Worm (Caenorhabditis elegans): Measurements from ENCODE around the gene F01D5.6.

ce11 chrII:14052204-14052603 lies 45.9 kb downstream of the F01D5.6 start, which contains the start of gene daf-5:
- TF ChIP-seq nhr-12 (tag; optimal IDR thresholded peaks at IDR 0.05) (no peak), ceh-16 (tag; optimal IDR thresholded peaks at IDR 0.05) (no peak), peb-1 (tag; optimal IDR thresholded peaks at IDR 0.05) (no peak), unc-62 (GFP tag; optimal IDR thresholded peaks at IDR 0.05) (no peak), crh-2 (tag; optimal IDR thresholded peaks at IDR 0.05) (no peak), aly-2 (tag; optimal IDR thresholded peaks at IDR 0.05) (no peak), skn-1 (tag; optimal IDR thresholded peaks at IDR 0.05) (no peak), unc-39 (tag; optimal IDR thresholded peaks at IDR 0.05) (no peak), sma-3 (GFP tag; optimal IDR thresholded peaks at IDR 0.05) (no peak), Y55F3AM.14 (GFP tag; optimal IDR thresholded peaks at IDR 0.05) (no peak), lsy-2 (tag; optimal IDR thresholded peaks at IDR 0.05) (no peak)

All from whole organism, L2 larva.